Worm (Caenorhabditis elegans) whole organism, midembryonic: ENCODE measurements around the gene hlh-29.
"Not testable (repeated sequence)": the region's sequence is repeated elsewhere in the genome, so short reads cannot be mapped to it uniquely, and the experiment has no call there.

Experiments
- T22C8.4 ChIP-seq: fragments of 200-800 bp; sonication (Bioruptor generic); IDR thresholded peaks from 2 replicates; pipeline ENCODE4 v1.3.6; 2022; ENCODE audit warnings: missing genetic modification characterization, missing compliant biosample characterization
- cog-1 ChIP-seq: sonication (generic microtip); optimal IDR thresholded peaks from 2 replicates; lab custom pipeline; 2016; ENCODE audit warnings: missing genetic modification characterization, missing compliant biosample characterization
- flt-1 ChIP-seq: fragments of 200-800 bp; sonication (Bioruptor generic); IDR thresholded peaks from 2 replicates; pipeline ENCODE4 v1.3.6; 2022; ENCODE audit warnings: missing genetic modification characterization, missing compliant biosample characterization
- klf-2 ChIP-seq: fragments of 200-800 bp; sonication (Bioruptor generic); conservative IDR thresholded peaks from 2 replicates; pipeline ENCODE4 v1.3.6; 2022; ENCODE audit warnings: missing genetic modification reagents, missing genetic modification characterization, missing compliant biosample characterization
- ref-1 ChIP-seq: fragments of 200-800 bp; sonication (Bioruptor generic); conservative IDR thresholded peaks from 2 replicates; pipeline ENCODE4 v1.3.6; 2022; ENCODE audit warnings: missing genetic modification reagents, missing genetic modification characterization, missing compliant biosample characterization
- tab-1 ChIP-seq: fragments of 200-800 bp; sonication (Bioruptor generic); IDR thresholded peaks from 2 replicates; pipeline ENCODE4 v1.3.6; 2022; ENCODE audit warnings: missing genetic modification characterization, missing compliant biosample characterization
- ztf-23 ChIP-seq: fragments of 200-800 bp; sonication (Bioruptor generic); IDR thresholded peaks from 2 replicates; pipeline ENCODE4 v1.3.6; 2022; ENCODE audit warnings: missing genetic modification reagents, missing genetic modification characterization, missing compliant biosample characterization
- ztf-29 ChIP-seq: fragments of 200-800 bp; sonication (Bioruptor generic); IDR thresholded peaks from 2 replicates; pipeline ENCODE4 v1.3.6; 2022; ENCODE audit warnings: missing genetic modification reagents, missing genetic modification characterization, missing compliant biosample characterization

- not testable (repeated sequence) for TF ChIP-seq klf-2; ref-1; ztf-29 (GFP tag; lab: Robert Waterston, UW); flt-1 (GFP tag; lab: Robert Waterston, UW); ztf-23 (GFP tag; lab: Robert Waterston, UW); tab-1; T22C8.4 (GFP tag; lab: Robert Waterston, UW); cog-1 (tag; lab: Kevin White, UChicago)
These were observed 30.6 kb upstream of the hlh-29 start, which contains the start of gene F39B3.3 for ce11 chrX:17579011-17579410.
